Fruit fly (Drosophila melanogaster): ENCODE measurements around the gene CG46317.

- TF ChIP-seq CG8478 (optimal IDR thresholded peaks at IDR 0.05) (no peak), CTCF (optimal IDR thresholded peaks at IDR 0.05) (no peak)
These were observed 39.8 kb upstream of the CG46317 start for dm6 chrX:14221182-14221581.

All from S2 (cell line).